Worm (Caenorhabditis elegans) whole organism, mixed stage, embryonic: ENCODE measurements around the gene fbxa-220.

Source experiments
- blmp-1 ChIP-seq: fragments of 150-350 bp; optimal IDR thresholded peaks from 2 replicates; lab custom pipeline; 2014; ENCODE audit warnings: missing biosample characterization, missing genetic modification characterization
- elt-1 ChIP-seq: sonication (generic microtip); optimal IDR thresholded peaks from 2 replicates; lab custom pipeline; 2017; ENCODE audit warnings: missing genetic modification characterization, mild to moderate bottlenecking, missing compliant biosample characterization, antibody characterized with exemption, moderate library complexity, borderline replicate concordance; ENCODE audit not compliant: insufficient read depth
- lsy-2 ChIP-seq: fragments of 150-350 bp; optimal IDR thresholded peaks from 2 replicates; lab custom pipeline; 2014; ENCODE audit warnings: missing biosample characterization, missing genetic modification characterization
- nhr-237 ChIP-seq: fragments of 150-350 bp; optimal IDR thresholded peaks from 2 replicates; lab custom pipeline; 2014; ENCODE audit warnings: missing biosample characterization, missing genetic modification characterization
- nhr-76 ChIP-seq: sonication (generic microtip); optimal IDR thresholded peaks from 2 replicates; lab custom pipeline; 2017; ENCODE audit warnings: missing biosample characterization, missing genetic modification characterization
- sem-2 ChIP-seq: fragments of 200-800 bp; sonication (Bioruptor generic); optimal IDR thresholded peaks from 2 replicates; lab custom pipeline; 2018; ENCODE audit warnings: mild to moderate bottlenecking, missing genetic modification characterization, missing compliant biosample characterization
- sptf-1 ChIP-seq: sonication (generic microtip); optimal IDR thresholded peaks from 2 replicates; lab custom pipeline; 2017; ENCODE audit warnings: mild to moderate bottlenecking, missing genetic modification characterization, moderate library complexity, missing compliant biosample characterization
- unc-62 ChIP-seq: fragments of 150-350 bp; optimal IDR thresholded peaks from 2 replicates; lab custom pipeline; 2014; ENCODE audit warnings: missing biosample characterization, missing genetic modification reagents, missing genetic modification characterization

- TF ChIP-seq lsy-2 (tag; lab: Kevin White, UChicago) (no peak), unc-62 (GFP tag; lab: Kevin White, UChicago) (no peak), elt-1 (tag; lab: Kevin White, UChicago) (no peak), nhr-76 (tag; lab: Kevin White, UChicago) (no peak), nhr-237 (tag; lab: Kevin White, UChicago) (no peak), sptf-1 (tag; lab: Kevin White, UChicago) (no peak), sem-2 (no peak), blmp-1 (tag; lab: Kevin White, UChicago) (no peak)
Measured at ce11 chrIII:11470311-11470858, 13.6 kb downstream of the fbxa-220 start, which contains the start of gene bed-2.
